Fruit fly (Drosophila melanogaster): ENCODE data around the gene SMC3.

SMC3 gene

DNA sequence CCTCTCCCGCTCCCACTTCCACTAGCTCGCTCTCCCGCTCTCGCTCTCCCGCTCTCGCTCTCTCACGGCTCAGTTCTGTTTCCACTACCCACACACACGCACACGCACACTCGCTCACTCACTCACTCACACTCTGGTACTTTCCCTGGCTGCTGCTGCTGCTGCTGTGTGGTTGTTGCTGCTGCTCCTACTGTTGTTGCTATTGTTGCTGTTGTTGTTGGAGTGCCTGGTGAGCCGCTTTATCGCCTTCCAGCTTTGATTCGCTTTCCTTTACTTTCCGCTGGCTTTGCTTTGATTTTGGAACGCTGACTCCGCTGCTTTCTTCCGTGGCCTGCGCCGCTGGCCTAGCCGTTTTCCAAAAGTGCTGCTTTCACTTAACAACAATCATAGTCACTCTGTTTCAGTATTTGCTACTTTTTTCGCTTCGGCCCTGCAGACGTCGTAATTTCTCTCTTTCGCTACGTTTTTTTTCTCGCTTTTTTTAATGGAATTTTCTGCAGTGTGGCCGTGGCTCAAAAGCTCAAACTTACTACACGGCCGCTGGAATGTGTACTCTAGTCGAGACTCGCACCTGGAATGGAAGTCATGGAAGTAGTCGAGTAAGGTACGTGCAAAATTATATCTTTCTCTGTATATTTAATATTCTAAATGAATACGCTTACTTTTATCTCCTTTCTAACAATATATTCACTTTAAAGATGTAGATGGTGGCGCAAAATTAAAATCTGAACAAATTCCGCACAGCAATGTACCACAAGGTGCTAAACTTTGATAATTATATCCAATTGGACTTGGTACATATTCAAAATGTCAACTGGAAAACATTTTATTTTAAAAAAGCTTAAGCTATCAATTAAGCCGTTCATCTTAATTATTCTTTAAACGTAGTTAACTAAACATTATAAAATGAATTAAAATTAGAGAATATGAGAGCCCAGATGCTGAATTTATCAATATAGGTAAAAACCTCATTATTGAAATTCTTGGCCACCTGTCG is 33.4 kb downstream of the SMC3 start, which contains the start of gene Pp2B-14D (continued):
- TF ChIP-seq Blimp-1 (GFP tag; optimal IDR thresholded peaks at IDR 0.05): peak; percentile 37

DNA sequence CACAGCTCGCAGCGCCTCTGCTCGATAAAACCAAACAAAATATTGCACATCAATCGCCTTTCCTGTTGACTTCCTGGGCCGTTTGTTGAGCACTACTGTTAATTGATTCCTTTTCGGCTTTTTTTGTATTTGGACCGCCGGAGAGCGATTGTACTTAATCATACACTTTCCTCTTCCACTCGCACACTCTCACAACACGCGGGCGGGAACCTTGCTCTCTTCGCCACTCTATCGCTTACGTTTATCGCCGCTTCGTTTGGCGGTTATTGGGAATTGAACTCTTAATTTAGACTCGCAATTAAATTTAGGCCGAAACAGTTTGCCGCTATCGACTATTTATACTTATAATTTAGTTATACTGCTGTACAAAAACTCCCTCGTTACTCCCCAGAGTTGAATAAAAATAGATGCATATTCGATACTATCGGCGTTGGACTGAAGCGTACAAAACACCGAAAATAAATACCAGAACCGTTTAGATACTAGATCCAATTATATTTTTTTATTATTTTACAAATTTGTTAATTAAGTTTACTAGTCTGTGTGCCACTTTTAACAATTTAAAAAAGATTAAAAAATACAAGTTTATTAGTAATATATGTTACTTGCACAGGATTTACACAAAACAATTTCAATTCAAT is 39.6 kb downstream of the SMC3 start, which contains the start of gene Arp2:
Gene Arp2, minus strand, starts transcription at position 427 of the 641 bp plus-strand sequence.
- TF ChIP-seq net (GFP tag; optimal IDR thresholded peaks at IDR 0.05): no peak
- TF ChIP-seq CG10669 (GFP tag; optimal IDR thresholded peaks at IDR 0.05): no peak
- TF ChIP-seq vri (GFP tag; optimal IDR thresholded peaks at IDR 0.05): no peak
- TF ChIP-seq CG6808 (GFP tag; optimal IDR thresholded peaks at IDR 0.05): no peak
- TF ChIP-seq topi (GFP tag; optimal IDR thresholded peaks at IDR 0.05): no peak
- no peak for TF ChIP-seq Hr4 (GFP tag; optimal IDR thresholded peaks at IDR 0.05)
- TF ChIP-seq Eip78C (GFP tag): peak; percentile 21
- TF ChIP-seq Hr39 (GFP tag; optimal IDR thresholded peaks at IDR 0.05): no peak

DNA sequence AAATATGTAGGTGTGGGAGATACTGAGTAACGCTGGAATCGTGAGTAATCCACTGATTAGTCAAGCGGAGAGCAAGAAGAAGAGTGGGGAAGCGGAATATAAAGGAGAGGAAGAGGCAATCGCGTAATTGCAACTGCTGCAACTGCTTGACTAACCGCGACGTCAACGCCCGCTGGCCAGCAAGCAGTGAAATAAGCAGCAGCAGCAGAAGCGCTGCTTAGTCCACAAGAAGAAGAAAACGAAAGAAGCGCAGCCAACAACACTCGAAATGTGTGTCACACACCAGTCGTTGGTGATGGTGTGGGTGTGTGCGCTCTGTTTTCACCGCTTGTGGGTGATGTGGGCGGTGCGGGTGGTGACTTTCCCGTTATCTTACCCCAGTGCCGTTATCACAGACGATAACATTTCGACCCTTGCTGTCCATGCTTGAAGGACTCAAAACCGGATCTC is 40.2 kb downstream of the SMC3 start:
- TF ChIP-seq Hr38 (GFP tag; optimal IDR thresholded peaks at IDR 0.05) (no peak), salr (GFP tag; optimal IDR thresholded peaks at IDR 0.05) (no peak), CG11294 (GFP tag; IDR thresholded peaks at IDR 0.05) (no peak), ss (GFP tag; optimal IDR thresholded peaks at IDR 0.05) (no peak), CG8119 (GFP tag; IDR thresholded peaks at IDR 0.05) (0 out of 3 replicates have a peak, but pooled peaks have one; percentile 23), CG6276 (GFP tag; optimal IDR thresholded peaks at IDR 0.05) (no peak), Eip75B (GFP tag; optimal IDR thresholded peaks at IDR 0.05) (peak; percentile 35), Sox102F (GFP tag; optimal IDR thresholded peaks at IDR 0.05) (no peak), Eip93F (GFP tag; optimal IDR thresholded peaks at IDR 0.05) (no peak), svp (GFP tag) (peak; percentile 88), fd59A (GFP tag; optimal IDR thresholded peaks at IDR 0.05) (no peak), eg (GFP tag; IDR thresholded peaks at IDR 0.05) (peak; percentile 12; the same call in 1 of the 3 replicates), CG6163 (GFP tag; IDR thresholded peaks at IDR 0.05) (peak; percentile 14; the same call in 1 of the 3 replicates), Eip78C (GFP tag) (peak; percentile 45), Sox15 (GFP tag; optimal IDR thresholded peaks at IDR 0.05) (no peak), vri (GFP tag; optimal IDR thresholded peaks at IDR 0.05) (peak; percentile 83), CG6792 (GFP tag; optimal IDR thresholded peaks at IDR 0.05) (no peak), esn (GFP tag; optimal IDR thresholded peaks at IDR 0.05) (no peak), Hr39 (GFP tag; optimal IDR thresholded peaks at IDR 0.05) (no peak), CG7368 (GFP tag; optimal IDR thresholded peaks at IDR 0.05) (no peak), dsx (GFP tag; optimal IDR thresholded peaks at IDR 0.05; ENCODE audit: poor library complexity, severe bottlenecking) (no peak), achi (GFP tag; optimal IDR thresholded peaks at IDR 0.05) (no peak), CG3919 (GFP tag; optimal IDR thresholded peaks at IDR 0.05) (no peak), Lpt (GFP tag; optimal IDR thresholded peaks at IDR 0.05) (no peak), CG6854 (GFP tag; optimal IDR thresholded peaks at IDR 0.05) (no peak)

dm6 chrX:16552567-16552966 is 40.7 kb downstream of the SMC3 start:
- peak; percentile 75 for TF ChIP-seq cyc (GFP tag; optimal IDR thresholded peaks at IDR 0.05)
- peak; percentile 85 for TF ChIP-seq svp (GFP tag)
- TF ChIP-seq CG15336 (GFP tag; IDR thresholded peaks at IDR 0.05): peak; percentile 83
- TF ChIP-seq vri (GFP tag; optimal IDR thresholded peaks at IDR 0.05): no peak
- TF ChIP-seq CG1621 (tag; optimal IDR thresholded peaks at IDR 0.05): no peak
- peak; percentile 52 for TF ChIP-seq Blimp-1 (GFP tag; optimal IDR thresholded peaks at IDR 0.05)
- peak; percentile 78 for TF ChIP-seq Hr39 (GFP tag; optimal IDR thresholded peaks at IDR 0.05)
- peak; percentile 86 for TF ChIP-seq net (GFP tag; optimal IDR thresholded peaks at IDR 0.05)
- TF ChIP-seq CG3032 (tag; optimal IDR thresholded peaks at IDR 0.05): peak; percentile 65
- TF ChIP-seq Hr38 (GFP tag; optimal IDR thresholded peaks at IDR 0.05): no peak
- peak; percentile 52 for TF ChIP-seq Eip75B (GFP tag; optimal IDR thresholded peaks at IDR 0.05)
- TF ChIP-seq fkh (GFP tag; optimal IDR thresholded peaks at IDR 0.05): no peak
- TF ChIP-seq dac (GFP tag; optimal IDR thresholded peaks at IDR 0.05): peak; percentile 64
- no peak for TF ChIP-seq ss (GFP tag; optimal IDR thresholded peaks at IDR 0.05)
- TF ChIP-seq OdsH (GFP tag; optimal IDR thresholded peaks at IDR 0.05): peak; percentile 85
- peak; percentile 75 for TF ChIP-seq Ets96B (tag; optimal IDR thresholded peaks at IDR 0.05)
- peak; percentile 65 for TF ChIP-seq Ets21C (GFP tag; optimal IDR thresholded peaks at IDR 0.05)
- peak; percentile 88 for TF ChIP-seq CG6163 (GFP tag; IDR thresholded peaks at IDR 0.05)
- no peak for TF ChIP-seq Sox102F (GFP tag; optimal IDR thresholded peaks at IDR 0.05)
- TF ChIP-seq dsx (GFP tag; optimal IDR thresholded peaks at IDR 0.05; ENCODE audit: poor library complexity, severe bottlenecking): peak; percentile 65
- no peak for TF ChIP-seq spab (GFP tag; optimal IDR thresholded peaks at IDR 0.05)

Data from whole organism, prepupa.